Worm (Caenorhabditis elegans) whole organism, L4 larva: ENCODE results near the gene K01A12.3.

Source experiments
- F26F4.8 ChIP-seq: fragments of 200-800 bp; sonication (Bioruptor generic); conservative IDR thresholded peaks from 2 replicates; pipeline ENCODE4 v1.3.6; 2022; ENCODE audit warnings: missing genetic modification characterization, missing compliant biosample characterization
- F49E8.2 ChIP-seq: sonication (generic microtip); optimal IDR thresholded peaks from 2 replicates; lab custom pipeline; 2016; ENCODE audit warnings: missing compliant biosample characterization, mild to moderate bottlenecking, missing genetic modification characterization, borderline replicate concordance
- T20F7.1 ChIP-seq: fragments of 200-800 bp; sonication (Bioruptor generic); optimal IDR thresholded peaks from 2 replicates; lab custom pipeline; 2018; ENCODE audit warnings: mild to moderate bottlenecking, missing genetic modification characterization, missing compliant biosample characterization
- T26A8.4 ChIP-seq: fragments of 200-800 bp; sonication (Bioruptor generic); IDR thresholded peaks from 2 replicates; pipeline ENCODE4 v1.3.6; 2022; ENCODE audit warnings: missing genetic modification characterization, missing compliant biosample characterization
- Y105C5A.15 ChIP-seq: fragments of 200-800 bp; sonication (Bioruptor generic); IDR thresholded peaks from 2 replicates; pipeline ENCODE4 v1.3.6; 2022; ENCODE audit warnings: missing genetic modification characterization, missing compliant biosample characterization
- Y75B8A.6 ChIP-seq: fragments of 200-800 bp; sonication (Bioruptor generic); IDR thresholded peaks from 2 replicates; pipeline ENCODE4 v1.3.6; 2022; ENCODE audit warnings: missing genetic modification reagents, missing genetic modification characterization, missing compliant biosample characterization
- ZK337.2 ChIP-seq: fragments of 200-800 bp; sonication (Bioruptor generic); IDR thresholded peaks from 2 replicates; pipeline ENCODE4 v1.3.6; 2022; ENCODE audit warnings: missing genetic modification reagents, missing genetic modification characterization, missing compliant biosample characterization
- aha-1 ChIP-seq: fragments of 150-350 bp; peaks from one replicate; lab custom pipeline; 2014; ENCODE audit warnings: missing biosample characterization, missing genetic modification characterization
- aly-2 ChIP-seq: sonication (generic microtip); optimal IDR thresholded peaks from 2 replicates; lab custom pipeline; 2018; ENCODE audit warnings: missing biosample characterization, missing genetic modification characterization
- attf-4 ChIP-seq: sonication (generic microtip); optimal IDR thresholded peaks from 3 replicates; lab custom pipeline; 2017; ENCODE audit warnings: missing biosample characterization, missing genetic modification characterization
- ceh-32 ChIP-seq: sonication (generic microtip); optimal IDR thresholded peaks from 2 replicates; lab custom pipeline; 2016; ENCODE audit warnings: mild to moderate bottlenecking, missing genetic modification characterization, missing compliant biosample characterization; ENCODE audit not compliant: poor library complexity
- ceh-44 ChIP-seq: fragments of 200-800 bp; sonication (Bioruptor generic); IDR thresholded peaks from 2 replicates; pipeline ENCODE4 v1.3.6; 2022; ENCODE audit warnings: missing genetic modification reagents, missing genetic modification characterization, missing compliant biosample characterization
- ces-1 ChIP-seq: fragments of 150-350 bp; sonication (generic microtip); optimal IDR thresholded peaks from 4 replicates; lab custom pipeline; 2014; ENCODE audit warnings: missing biosample characterization, missing genetic modification reagents, missing genetic modification characterization
- cey-2 ChIP-seq: sonication (generic microtip); optimal IDR thresholded peaks from 3 replicates; lab custom pipeline; 2017; ENCODE audit warnings: missing genetic modification characterization, mild to moderate bottlenecking, missing compliant biosample characterization, antibody characterized with exemption, borderline replicate concordance; ENCODE audit not compliant: insufficient read depth
- ctbp-1 ChIP-seq: fragments of 200-800 bp; sonication (Bioruptor generic); IDR thresholded peaks from 2 replicates; pipeline ENCODE4 v1.3.6; 2022; ENCODE audit warnings: missing genetic modification reagents, missing genetic modification characterization, missing compliant biosample characterization
- daf-16 ChIP-seq, 3 experiments: sonication (generic microtip); optimal IDR thresholded peaks; 2 replicates each; lab custom pipeline; 2016 to 2017; ENCODE audit warnings: missing genetic modification characterization in 3 of 3, missing genetic modification reagents in 3 of 3, mild to moderate bottlenecking in 2 of 3, missing compliant biosample characterization in 2 of 3, missing biosample characterization in 1 of 3, moderate library complexity in 1 of 3
- daf-19 ChIP-seq: fragments of 200-800 bp; sonication (Bioruptor generic); conservative IDR thresholded peaks from 2 replicates; pipeline ENCODE4 v1.3.6; 2022; ENCODE audit warnings: missing genetic modification characterization, missing compliant biosample characterization
- daf-8 ChIP-seq: fragments of 200-800 bp; sonication (Bioruptor generic); IDR thresholded peaks from 2 replicates; pipeline ENCODE4 v1.3.6; 2022; ENCODE audit warnings: missing genetic modification characterization, missing compliant biosample characterization
- dmd-8 ChIP-seq: fragments of 200-800 bp; sonication (Bioruptor generic); IDR thresholded peaks from 2 replicates; pipeline ENCODE4 v1.3.6; 2022; ENCODE audit warnings: missing genetic modification characterization, missing compliant biosample characterization
- duxl-1 ChIP-seq: sonication (generic microtip); optimal IDR thresholded peaks from 2 replicates; lab custom pipeline; 2016; ENCODE audit warnings: mild to moderate bottlenecking, missing genetic modification characterization, moderate library complexity, missing compliant biosample characterization; ENCODE audit not compliant: poor library complexity
- dve-1 ChIP-seq: sonication (generic microtip); optimal IDR thresholded peaks from 2 replicates; lab custom pipeline; 2017; ENCODE audit warnings: antibody characterized with exemption, mild to moderate bottlenecking, missing genetic modification characterization, missing compliant biosample characterization; ENCODE audit not compliant: insufficient read depth
- egl-27 ChIP-seq: sonication (generic microtip); optimal IDR thresholded peaks from 3 replicates; lab custom pipeline; 2017; ENCODE audit warnings: missing biosample characterization, missing genetic modification reagents, missing genetic modification characterization
- gei-8 ChIP-seq: fragments of 200-800 bp; sonication (Bioruptor generic); optimal IDR thresholded peaks from 2 replicates; lab custom pipeline; 2018; ENCODE audit warnings: mild to moderate bottlenecking, missing genetic modification characterization, missing compliant biosample characterization
- hlh-11 ChIP-seq: fragments of 200-800 bp; sonication (Bioruptor generic); optimal IDR thresholded peaks from 2 replicates; lab custom pipeline; 2018; ENCODE audit warnings: mild to moderate bottlenecking, missing genetic modification characterization, missing compliant biosample characterization
- hlh-30 ChIP-seq: sonication (generic microtip); optimal IDR thresholded peaks from 2 replicates; lab custom pipeline; 2017; ENCODE audit warnings: antibody characterized with exemption, mild to moderate bottlenecking, missing genetic modification characterization, missing compliant biosample characterization; ENCODE audit not compliant: insufficient read depth
- hmg-1.1 ChIP-seq: fragments of 200-800 bp; sonication (Bioruptor generic); IDR thresholded peaks from 2 replicates; pipeline ENCODE4 v1.3.6; 2022; ENCODE audit warnings: missing genetic modification reagents, missing genetic modification characterization, missing compliant biosample characterization
- jun-1 ChIP-seq: fragments of 150-350 bp; optimal IDR thresholded peaks from 2 replicates; lab custom pipeline; 2014; ENCODE audit warnings: missing biosample characterization, missing genetic modification reagents, missing genetic modification characterization
- lim-7 ChIP-seq: fragments of 200-800 bp; sonication (Bioruptor generic); IDR thresholded peaks from 2 replicates; pipeline ENCODE4 v1.3.6; 2022; ENCODE audit warnings: missing genetic modification characterization, missing compliant biosample characterization
- lin-1 ChIP-seq: fragments of 200-800 bp; sonication (Bioruptor generic); IDR thresholded peaks from 2 replicates; pipeline ENCODE4 v1.3.6; 2022; ENCODE audit warnings: missing genetic modification reagents, missing genetic modification characterization, missing compliant biosample characterization
- mep-1 ChIP-seq: fragments of 150-350 bp; sonication (generic microtip); optimal IDR thresholded peaks from 3 replicates; lab custom pipeline; 2014; ENCODE audit warnings: missing biosample characterization, missing genetic modification characterization
- nhr-111 ChIP-seq: fragments of 200-800 bp; sonication (Bioruptor generic); optimal IDR thresholded peaks from 2 replicates; lab custom pipeline; 2018; ENCODE audit warnings: mild to moderate bottlenecking, missing genetic modification characterization, missing compliant biosample characterization
- nhr-28 ChIP-seq: fragments of 150-350 bp; optimal IDR thresholded peaks from 2 replicates; lab custom pipeline; 2014; ENCODE audit warnings: missing biosample characterization, missing genetic modification characterization
- nhr-41 ChIP-seq: fragments of 200-800 bp; sonication (Bioruptor generic); IDR thresholded peaks from 2 replicates; pipeline ENCODE4 v1.3.6; 2022; ENCODE audit warnings: missing genetic modification reagents, missing genetic modification characterization, missing compliant biosample characterization
- nhr-48 ChIP-seq: sonication (generic microtip); optimal IDR thresholded peaks from 2 replicates; lab custom pipeline; 2016; ENCODE audit warnings: mild to moderate bottlenecking, missing genetic modification characterization, missing compliant biosample characterization
- pha-4 ChIP-seq, 2 experiments: fragments of 150-350 bp in 1 of 2; fragments of 200-800 bp in 1 of 2; sonication (Bioruptor generic) in 1 of 2; IDR thresholded peaks in 1 of 2; optimal IDR thresholded peaks in 1 of 2; 2 replicates each; pipeline versions ENCODE4 v1.3.6 to Lab custom; 2014 to 2022; ENCODE audit warnings: missing genetic modification characterization in 2 of 2, missing genetic modification reagents in 2 of 2, missing biosample characterization in 1 of 2, missing compliant biosample characterization in 1 of 2
- pqm-1 ChIP-seq: sonication (generic microtip); optimal IDR thresholded peaks from 2 replicates; lab custom pipeline; 2017; ENCODE audit warnings: missing biosample characterization, missing genetic modification characterization
- rbr-2 ChIP-seq: sonication (generic microtip); optimal IDR thresholded peaks from 2 replicates; lab custom pipeline; 2016; ENCODE audit warnings: missing genotype, missing genetic modification characterization, missing compliant biosample characterization
- saeg-2 ChIP-seq: fragments of 200-800 bp; sonication (Bioruptor generic); IDR thresholded peaks from 2 replicates; pipeline ENCODE4 v1.3.6; 2022; ENCODE audit warnings: missing genetic modification reagents, missing genetic modification characterization, missing compliant biosample characterization
- sdz-12 ChIP-seq: fragments of 200-800 bp; sonication (Bioruptor generic); optimal IDR thresholded peaks from 2 replicates; lab custom pipeline; 2018; ENCODE audit warnings: mild to moderate bottlenecking, missing genetic modification characterization, missing compliant biosample characterization
- snpc-1.2 ChIP-seq: fragments of 200-800 bp; sonication (Bioruptor generic); IDR thresholded peaks from 2 replicates; pipeline ENCODE4 v1.3.6; 2022; ENCODE audit warnings: missing genetic modification reagents, missing genetic modification characterization, missing compliant biosample characterization
- snpc-4 ChIP-seq: fragments of 150-350 bp; optimal IDR thresholded peaks from 2 replicates; lab custom pipeline; 2014; ENCODE audit warnings: missing biosample characterization, missing genetic modification characterization
- spr-3 ChIP-seq: fragments of 200-800 bp; sonication (Bioruptor generic); optimal IDR thresholded peaks from 2 replicates; lab custom pipeline; 2018; ENCODE audit warnings: mild to moderate bottlenecking, missing genetic modification characterization, missing compliant biosample characterization
- tra-1 ChIP-seq: fragments of 200-800 bp; sonication (Bioruptor generic); IDR thresholded peaks from 2 replicates; pipeline ENCODE4 v1.3.6; 2022; ENCODE audit warnings: missing genetic modification reagents, missing genetic modification characterization, missing compliant biosample characterization
- unc-130 ChIP-seq: sonication (generic microtip); optimal IDR thresholded peaks from 2 replicates; lab custom pipeline; 2016; ENCODE audit warnings: missing genetic modification reagents, missing genetic modification characterization, missing compliant biosample characterization
- vab-7 ChIP-seq: fragments of 200-800 bp; sonication (Bioruptor generic); IDR thresholded peaks from 2 replicates; pipeline ENCODE4 v1.3.6; 2022; ENCODE audit warnings: missing genetic modification reagents, missing genetic modification characterization, missing compliant biosample characterization
- zip-11 ChIP-seq: fragments of 200-800 bp; sonication (Bioruptor generic); IDR thresholded peaks from 2 replicates; pipeline ENCODE4 v1.3.6; 2022; ENCODE audit warnings: missing genetic modification characterization, missing compliant biosample characterization
- zip-2 ChIP-seq: fragments of 150-350 bp; optimal IDR thresholded peaks from 2 replicates; lab custom pipeline; 2014; ENCODE audit warnings: missing biosample characterization, missing genetic modification characterization

K01A12.3 gene

ce11 chrX:8656019-8656418, 31.0 kb upstream of the K01A12.3 start:
- TF ChIP-seq aha-1 (tag; lab: Kevin White, UChicago): peak; percentile 71
- no peak for TF ChIP-seq pqm-1 (tag; lab: Kevin White, UChicago)
- TF ChIP-seq saeg-2 (GFP tag; lab: Robert Waterston, UW): no peak
- TF ChIP-seq, all 104 proteins: peak for 1

DNA sequence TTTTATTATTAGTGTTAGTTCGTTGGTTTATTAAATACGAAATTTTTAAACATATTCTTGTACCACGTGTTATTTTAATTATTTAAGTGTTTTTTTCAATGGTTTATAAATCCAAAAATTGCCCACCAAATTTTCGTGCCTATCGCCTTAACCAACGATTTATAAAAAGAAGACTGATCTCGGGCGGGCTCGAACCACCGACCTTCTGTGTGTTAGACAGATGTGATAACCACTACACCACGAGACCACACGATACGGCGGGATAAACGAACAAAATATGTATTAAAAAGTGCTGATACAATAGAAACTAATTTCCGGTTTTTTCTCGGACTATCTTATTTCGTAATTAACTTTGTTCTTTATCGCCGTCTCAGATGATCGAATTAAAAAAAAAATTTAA, 25.5 kb upstream of the K01A12.3 start:
- no peak for TF ChIP-seq sdz-12 (GFP tag; lab: Kevin White, UChicago)
- TF ChIP-seq pha-4 (GFP tag; IDR thresholded peaks at IDR 0.05; lab: Robert Waterston, UW): peak; percentile 87
- TF ChIP-seq pha-4 (tag; optimal IDR thresholded peaks at IDR 0.05; lab: Kevin White, UChicago): no peak
- TF ChIP-seq Y105C5A.15 (GFP tag; lab: Robert Waterston, UW): peak; percentile 54; the same call in 1 of the 2 replicates
- TF ChIP-seq ceh-44 (GFP tag; lab: Robert Waterston, UW): peak; percentile 82
- TF ChIP-seq snpc-1.2 (GFP tag; lab: Robert Waterston, UW): peak; percentile 80
- no peak for TF ChIP-seq egl-27 (tag; lab: Kevin White, UChicago)
- peak; percentile 65 for TF ChIP-seq T26A8.4
- no peak for TF ChIP-seq gei-8
- TF ChIP-seq hlh-30 (tag; lab: Kevin White, UChicago): peak; percentile 62
- TF ChIP-seq dve-1 (tag; lab: Kevin White, UChicago): no peak
- TF ChIP-seq lin-1: peak; percentile 71; the same call in 1 of the 2 replicates
- no peak for TF ChIP-seq jun-1 (tag; lab: Kevin White, UChicago)
- TF ChIP-seq rbr-2 (tag; lab: Kevin White, UChicago): peak; percentile 21
- no peak for TF ChIP-seq zip-11 (GFP tag; lab: Robert Waterston, UW)
- peak; percentile 49 to 88 for TF ChIP-seq daf-16 (GFP tag; optimal IDR thresholded peaks at IDR 0.05; lab: Kevin White, UChicago)
- peak; percentile 54 for TF ChIP-seq daf-16 (tag; optimal IDR thresholded peaks at IDR 0.05; lab: Kevin White, UChicago)
- TF ChIP-seq zip-2: no peak
- TF ChIP-seq vab-7 (GFP tag; lab: Robert Waterston, UW): peak; percentile 76
- TF ChIP-seq T20F7.1: peak; percentile 39
- peak; percentile 37 for TF ChIP-seq F49E8.2 (tag; lab: Kevin White, UChicago)
- TF ChIP-seq aly-2 (tag; lab: Kevin White, UChicago): no peak
- TF ChIP-seq mep-1 (tag; lab: Kevin White, UChicago): peak; percentile 10
- TF ChIP-seq attf-4 (tag; lab: Kevin White, UChicago): no peak
- TF ChIP-seq nhr-41 (GFP tag; lab: Robert Waterston, UW): 0 out of 2 replicates have a peak, but pooled peaks have one; percentile 42
- TF ChIP-seq ces-1: no peak
- no peak for TF ChIP-seq tra-1 (GFP tag; lab: Robert Waterston, UW)
- TF ChIP-seq unc-130 (GFP tag; lab: Kevin White, UChicago): peak; percentile 31
- TF ChIP-seq Y75B8A.6: peak; percentile 77; the same call in 1 of the 2 replicates
- TF ChIP-seq cey-2 (tag; lab: Kevin White, UChicago): no peak
- TF ChIP-seq daf-8: no peak
- TF ChIP-seq hmg-1.1 (GFP tag; lab: Robert Waterston, UW): peak; percentile 46; the same call in 1 of the 2 replicates
- TF ChIP-seq daf-19 (GFP tag; lab: Robert Waterston, UW): 0 out of 2 replicates have a peak, but pooled peaks have one; percentile 72
- no peak for TF ChIP-seq ZK337.2 (GFP tag; lab: Robert Waterston, UW)
- no peak for TF ChIP-seq spr-3 (GFP tag; lab: Kevin White, UChicago)
- TF ChIP-seq hlh-11 (tag; lab: Kevin White, UChicago): peak; percentile 26
- peak; percentile 14 for TF ChIP-seq nhr-48 (tag; lab: Kevin White, UChicago)
- TF ChIP-seq ctbp-1 (GFP tag; lab: Robert Waterston, UW): 0 out of 2 replicates have a peak, but pooled peaks have one; percentile 51
- no peak for TF ChIP-seq nhr-111
- peak; percentile 55 for TF ChIP-seq duxl-1 (tag; lab: Kevin White, UChicago)
- peak; percentile 67; the same call in 1 of the 2 replicates for TF ChIP-seq F26F4.8 (GFP tag; lab: Robert Waterston, UW)
- no peak for TF ChIP-seq snpc-4
- TF ChIP-seq dmd-8 (GFP tag; lab: Robert Waterston, UW): peak; percentile 51; the same call in 1 of the 2 replicates
- TF ChIP-seq lim-7 (GFP tag; lab: Robert Waterston, UW): peak; percentile 87
- no peak for TF ChIP-seq nhr-28 (tag; lab: Kevin White, UChicago)
- no peak for TF ChIP-seq ceh-32 (tag; lab: Kevin White, UChicago)
